Worm (Caenorhabditis elegans) whole organism, late embryonic: Measurements from ENCODE around the gene Y116F11B.17.
A peak's percentile ranks its signal among the peaks of the same experiment; 100 is the strongest.

Source experiments
- C08G9.2 ChIP-seq: sonication (generic microtip); optimal IDR thresholded peaks from 2 replicates; lab custom pipeline; 2016; ENCODE audit warnings: mild to moderate bottlenecking, missing genetic modification characterization, moderate library complexity, missing compliant biosample characterization
- C38D4.7 ChIP-seq: fragments of 200-800 bp; sonication (Bioruptor generic); optimal IDR thresholded peaks from 2 replicates; lab custom pipeline; 2018; ENCODE audit warnings: mild to moderate bottlenecking, missing genetic modification characterization, moderate library complexity, missing compliant biosample characterization
- K02D7.2 ChIP-seq: sonication (generic microtip); optimal IDR thresholded peaks from 2 replicates; lab custom pipeline; 2017; ENCODE audit warnings: mild to moderate bottlenecking, missing genetic modification characterization, missing compliant biosample characterization
- Y22D7AL.16 ChIP-seq: sonication (generic microtip); optimal IDR thresholded peaks from 2 replicates; lab custom pipeline; 2016; ENCODE audit warnings: missing genetic modification characterization, missing compliant biosample characterization
- ahr-1 ChIP-seq: sonication (generic microtip); optimal IDR thresholded peaks from 2 replicates; lab custom pipeline; 2016; ENCODE audit warnings: missing genetic modification characterization, missing compliant biosample characterization
- ceh-2 ChIP-seq: sonication (generic microtip); optimal IDR thresholded peaks from 2 replicates; lab custom pipeline; 2016; ENCODE audit warnings: missing genotype, missing genetic modification characterization, missing compliant biosample characterization
- ceh-24 ChIP-seq: sonication (generic microtip); optimal IDR thresholded peaks from 2 replicates; lab custom pipeline; 2016; ENCODE audit warnings: mild to moderate bottlenecking, missing genetic modification characterization, missing compliant biosample characterization
- ceh-30 ChIP-seq: fragments of 150-350 bp; optimal IDR thresholded peaks from 2 replicates; lab custom pipeline; 2014; ENCODE audit warnings: missing biosample characterization, missing genetic modification characterization
- ceh-31 ChIP-seq: sonication (generic microtip); optimal IDR thresholded peaks from 2 replicates; lab custom pipeline; 2016; ENCODE audit warnings: missing genetic modification characterization, missing compliant biosample characterization
- ceh-48 ChIP-seq: sonication (generic microtip); optimal IDR thresholded peaks from 2 replicates; lab custom pipeline; 2016; ENCODE audit warnings: missing genetic modification characterization, inconsistent platforms, missing compliant biosample characterization
- ceh-6 ChIP-seq: fragments of 200-800 bp; sonication (Bioruptor generic); optimal IDR thresholded peaks from 2 replicates; lab custom pipeline; 2018; ENCODE audit warnings: mild to moderate bottlenecking, missing genetic modification characterization, missing compliant biosample characterization
- ceh-9 ChIP-seq: sonication (generic microtip); optimal IDR thresholded peaks from 2 replicates; lab custom pipeline; 2016; ENCODE audit warnings: mild to moderate bottlenecking, missing genetic modification characterization, inconsistent platforms, missing compliant biosample characterization
- che-1 ChIP-seq: sonication (generic microtip); optimal IDR thresholded peaks from 2 replicates; lab custom pipeline; 2016; ENCODE audit warnings: mild to moderate bottlenecking, missing genetic modification characterization, missing compliant biosample characterization
- dmd-4 ChIP-seq: sonication (generic microtip); optimal IDR thresholded peaks from 2 replicates; lab custom pipeline; 2016; ENCODE audit warnings: borderline replicate concordance, missing genetic modification characterization, missing compliant biosample characterization
- elt-2 ChIP-seq: sonication (generic microtip); optimal IDR thresholded peaks from 2 replicates; lab custom pipeline; 2016; ENCODE audit warnings: missing genetic modification reagents, missing genetic modification characterization, missing compliant biosample characterization
- ets-4 ChIP-seq: sonication (generic microtip); optimal IDR thresholded peaks from 2 replicates; lab custom pipeline; 2016; ENCODE audit warnings: missing genetic modification characterization, missing compliant biosample characterization
- fkh-6 ChIP-seq: sonication (generic microtip); optimal IDR thresholded peaks from 2 replicates; lab custom pipeline; 2016; ENCODE audit warnings: missing genetic modification characterization, missing compliant biosample characterization
- gmeb-2 ChIP-seq: sonication (generic microtip); optimal IDR thresholded peaks from 2 replicates; lab custom pipeline; 2016; ENCODE audit warnings: missing genetic modification characterization, inconsistent platforms, missing compliant biosample characterization
- hlh-13 ChIP-seq: fragments of 200-800 bp; sonication (Bioruptor generic); optimal IDR thresholded peaks from 2 replicates; lab custom pipeline; 2018; ENCODE audit warnings: mild to moderate bottlenecking, missing genetic modification characterization, missing compliant biosample characterization
- hlh-15 ChIP-seq: sonication (generic microtip); optimal IDR thresholded peaks from 2 replicates; lab custom pipeline; 2016; ENCODE audit warnings: missing genetic modification characterization, missing compliant biosample characterization
- hlh-6 ChIP-seq: sonication (generic microtip); optimal IDR thresholded peaks from 2 replicates; lab custom pipeline; 2016; ENCODE audit warnings: missing genotype, missing genetic modification characterization, missing compliant biosample characterization
- hlh-8 ChIP-seq: sonication (generic microtip); optimal IDR thresholded peaks from 2 replicates; lab custom pipeline; 2016; ENCODE audit warnings: missing genotype, missing genetic modification characterization, missing compliant biosample characterization
- lim-6 ChIP-seq: sonication (generic microtip); optimal IDR thresholded peaks from 2 replicates; lab custom pipeline; 2016; ENCODE audit warnings: missing genetic modification characterization, missing compliant biosample characterization
- mec-3 ChIP-seq: sonication (generic microtip); optimal IDR thresholded peaks from 2 replicates; lab custom pipeline; 2016; ENCODE audit warnings: borderline replicate concordance, missing genetic modification characterization, missing compliant biosample characterization
- nhr-11 ChIP-seq: fragments of 150-350 bp; optimal IDR thresholded peaks from 2 replicates; lab custom pipeline; 2014; ENCODE audit warnings: missing biosample characterization, missing genetic modification characterization
- npax-4 ChIP-seq: sonication (generic microtip); optimal IDR thresholded peaks from 2 replicates; lab custom pipeline; 2016; ENCODE audit warnings: missing genetic modification characterization, missing compliant biosample characterization
- odd-2 ChIP-seq: sonication (generic microtip); optimal IDR thresholded peaks from 2 replicates; lab custom pipeline; 2017; ENCODE audit warnings: antibody characterized with exemption, mild to moderate bottlenecking, missing genetic modification characterization, missing compliant biosample characterization
- pax-1 ChIP-seq: fragments of 150-350 bp; optimal IDR thresholded peaks from 2 replicates; lab custom pipeline; 2014; ENCODE audit warnings: missing biosample characterization, missing genetic modification characterization
- pha-2 ChIP-seq: sonication (generic microtip); optimal IDR thresholded peaks from 2 replicates; lab custom pipeline; 2017; ENCODE audit warnings: mild to moderate bottlenecking, missing genetic modification characterization, missing compliant biosample characterization
- pha-4 ChIP-seq: fragments of 150-350 bp; optimal IDR thresholded peaks from 2 replicates; lab custom pipeline; 2018; ENCODE audit warnings: missing biosample characterization, missing genetic modification reagents, missing genetic modification characterization
- pqm-1 ChIP-seq: sonication (generic microtip); optimal IDR thresholded peaks from 2 replicates; lab custom pipeline; 2016; ENCODE audit warnings: missing genetic modification characterization, missing compliant biosample characterization
- ref-2 ChIP-seq: sonication (generic microtip); optimal IDR thresholded peaks from 2 replicates; lab custom pipeline; 2016; ENCODE audit warnings: missing genetic modification characterization, missing compliant biosample characterization
- rnt-1 ChIP-seq: sonication (generic microtip); optimal IDR thresholded peaks from 2 replicates; lab custom pipeline; 2016; ENCODE audit warnings: missing genetic modification characterization, missing compliant biosample characterization
- syd-9 ChIP-seq: sonication (generic microtip); optimal IDR thresholded peaks from 2 replicates; lab custom pipeline; 2016; ENCODE audit warnings: mild to moderate bottlenecking, missing genetic modification characterization, moderate library complexity, missing compliant biosample characterization
- tbx-2 ChIP-seq: sonication (generic microtip); optimal IDR thresholded peaks from 2 replicates; lab custom pipeline; 2016; ENCODE audit warnings: missing genetic modification characterization, missing compliant biosample characterization
- tbx-7 ChIP-seq: sonication (generic microtip); optimal IDR thresholded peaks from 2 replicates; lab custom pipeline; 2016; ENCODE audit warnings: missing genotype, missing genetic modification characterization, missing compliant biosample characterization
- ttx-3 ChIP-seq: sonication (generic microtip); optimal IDR thresholded peaks from 2 replicates; lab custom pipeline; 2016; ENCODE audit warnings: missing genetic modification reagents, missing genetic modification characterization, missing compliant biosample characterization
- unc-42 ChIP-seq: sonication (generic microtip); optimal IDR thresholded peaks from 2 replicates; lab custom pipeline; 2016; ENCODE audit warnings: missing genotype, missing genetic modification characterization, missing compliant biosample characterization

The Y116F11B.17 gene

ce11 chrV:19856335-19856734 is 34.3 kb upstream of the Y116F11B.17 start:
- TF ChIP-seq odd-2 (tag; lab: Kevin White, UChicago) (no peak), hlh-6 (tag; lab: Kevin White, UChicago) (no peak), hlh-13 (GFP tag; lab: Kevin White, UChicago) (no peak), ceh-2 (tag; lab: Kevin White, UChicago) (no peak), unc-42 (tag; lab: Kevin White, UChicago) (no peak), hlh-8 (tag; lab: Kevin White, UChicago) (no peak), lim-6 (tag; lab: Kevin White, UChicago) (no peak), pha-4 (tag; lab: Kevin White, UChicago) (no peak), ets-4 (tag; lab: Kevin White, UChicago) (no peak), dmd-4 (no peak), pha-2 (tag; lab: Kevin White, UChicago) (no peak), npax-4 (tag; lab: Kevin White, UChicago) (no peak), tbx-7 (tag; lab: Kevin White, UChicago) (no peak), che-1 (tag; lab: Kevin White, UChicago) (no peak), ceh-6 (GFP tag; lab: Kevin White, UChicago) (no peak), rnt-1 (tag; lab: Kevin White, UChicago) (no peak)
- TF ChIP-seq, all 69 proteins: peak for 0

- TF ChIP-seq pha-4 (tag; lab: Kevin White, UChicago) = no peak
- no peak for TF ChIP-seq pax-1 (tag; lab: Kevin White, UChicago)
- TF ChIP-seq Y22D7AL.16 = no peak
Observed at ce11 chrV:19853610-19854009, 31.6 kb upstream of the Y116F11B.17 start.

ce11 chrV:19848014-19848413 is 26.0 kb upstream of the Y116F11B.17 start, which contains the start of gene Y116F11B.7:
Gene Y116F11B.7, plus strand, starts transcription at chrV:19848314.
- TF ChIP-seq C38D4.7 (GFP tag; lab: Kevin White, UChicago) (no peak), ttx-3 (no peak), hlh-15 (tag; lab: Kevin White, UChicago) (no peak), ceh-48 (tag; lab: Kevin White, UChicago) (no peak), fkh-6 (tag; lab: Kevin White, UChicago) (no peak), syd-9 (tag; lab: Kevin White, UChicago) (no peak), hlh-6 (tag; lab: Kevin White, UChicago) (no peak), lim-6 (tag; lab: Kevin White, UChicago) (no peak), gmeb-2 (no peak), mec-3 (tag; lab: Kevin White, UChicago) (no peak), che-1 (tag; lab: Kevin White, UChicago) (no peak), C08G9.2 (tag; lab: Kevin White, UChicago) (no peak), unc-42 (tag; lab: Kevin White, UChicago) (no peak), ceh-31 (tag; lab: Kevin White, UChicago) (no peak), ref-2 (tag; lab: Kevin White, UChicago) (no peak), K02D7.2 (no peak), ceh-24 (no peak)

- no peak for TF ChIP-seq ceh-30 (tag; lab: Kevin White, UChicago)
- no peak for TF ChIP-seq che-1 (tag; lab: Kevin White, UChicago)
- TF ChIP-seq ahr-1 = no peak
- TF ChIP-seq ceh-9 = no peak
- TF ChIP-seq tbx-2 (tag; lab: Kevin White, UChicago) = no peak
- TF ChIP-seq nhr-11 (tag; lab: Kevin White, UChicago) = no peak
- TF ChIP-seq elt-2 (tag; lab: Kevin White, UChicago) = peak; percentile 55
- TF ChIP-seq pqm-1 = no peak
- no peak for TF ChIP-seq fkh-6 (tag; lab: Kevin White, UChicago)
Observed at ce11 chrV:19845927-19846845, 24.2 kb upstream of the Y116F11B.17 start, which contains the start of gene Y116F11B.6. Gene Y116F11B.6, minus strand, starts transcription at chrV:19845977.
